Fruit fly (Drosophila melanogaster) whole organism, embryonic: ENCODE results near the gene Etl1.

Experiments used
- CG11398 ChIP-seq: fragments of 200-800 bp; sonication (Bioruptor generic); optimal IDR thresholded peaks from 2 replicates; lab custom pipeline; 2016; ENCODE audit warnings: missing biosample characterization, missing genetic modification characterization
- CG12236 ChIP-seq: fragments of 200-800 bp; sonication (Bioruptor generic); optimal IDR thresholded peaks from 2 replicates; lab custom pipeline; 2016; ENCODE audit warnings: missing biosample characterization, missing genetic modification characterization
- CG12299 ChIP-seq: fragments of 200-800 bp; sonication (Bioruptor generic); optimal IDR thresholded peaks from 2 replicates; lab custom pipeline; 2018; ENCODE audit warnings: missing biosample characterization, mild to moderate bottlenecking, missing genetic modification characterization
- CG13123 ChIP-seq: fragments of 200-800 bp; sonication (Bioruptor generic); optimal IDR thresholded peaks from 2 replicates; lab custom pipeline; 2016; ENCODE audit warnings: missing biosample characterization, missing genetic modification characterization
- CG13775 ChIP-seq: fragments of 200-800 bp; sonication (Bioruptor generic); optimal IDR thresholded peaks from 3 replicates; lab custom pipeline; 2017; ENCODE audit warnings: missing biosample characterization, mild to moderate bottlenecking, missing genetic modification characterization
- CG14965 ChIP-seq: fragments of 200-800 bp; sonication (Bioruptor generic); optimal IDR thresholded peaks from 2 replicates; lab custom pipeline; 2016; ENCODE audit warnings: missing biosample characterization, missing genetic modification characterization, borderline replicate concordance
- CG17186 ChIP-seq: fragments of 200-800 bp; sonication (Bioruptor generic); optimal IDR thresholded peaks from 3 replicates; lab custom pipeline; 2017; ENCODE audit warnings: missing biosample characterization, missing genetic modification reagents, missing genetic modification characterization
- CG17612 ChIP-seq: fragments of 200-800 bp; sonication (Bioruptor generic); IDR thresholded peaks from 2 replicates; pipeline ENCODE4 v1.3.6; 2022; ENCODE audit warnings: missing biosample characterization, missing genetic modification characterization
- CG18262 ChIP-seq: fragments of 200-800 bp; optimal IDR thresholded peaks from 3 replicates; lab custom pipeline; 2019; ENCODE audit warnings: missing biosample characterization, mild to moderate bottlenecking, missing genetic modification characterization, moderate library complexity
- CG2712 ChIP-seq: fragments of 200-800 bp; optimal IDR thresholded peaks from 3 replicates; lab custom pipeline; 2019; ENCODE audit warnings: missing biosample characterization, mild to moderate bottlenecking, missing genetic modification characterization, moderate library complexity
- CG2889 ChIP-seq: fragments of 200-800 bp; sonication (Bioruptor generic); IDR thresholded peaks from 3 replicates; pipeline ENCODE4 v1.3.6; 2022; ENCODE audit warnings: missing biosample characterization, missing genetic modification characterization
- CG3163 ChIP-seq: fragments of 200-800 bp; sonication (Bioruptor generic); optimal IDR thresholded peaks from 3 replicates; lab custom pipeline; 2016; ENCODE audit warnings: missing biosample characterization, missing genetic modification characterization
- CG33213 ChIP-seq: fragments of 200-800 bp; sonication (Bioruptor generic); optimal IDR thresholded peaks from 3 replicates; lab custom pipeline; 2016; ENCODE audit warnings: missing biosample characterization, missing genetic modification characterization
- CG4404 ChIP-seq: fragments of 200-800 bp; sonication (Bioruptor generic); IDR thresholded peaks from 2 replicates; pipeline ENCODE4 v1.3.6; 2022; ENCODE audit warnings: missing biosample characterization, missing genetic modification characterization
- CG5180 ChIP-seq: fragments of 200-800 bp; sonication (Bioruptor generic); optimal IDR thresholded peaks from 3 replicates; lab custom pipeline; 2017; ENCODE audit warnings: missing biosample characterization, missing genetic modification characterization, mild to moderate bottlenecking, moderate library complexity, missing genetic modification reagents
- CG6689 ChIP-seq: fragments of 200-800 bp; sonication (Bioruptor generic); IDR thresholded peaks from 2 replicates; pipeline ENCODE4 v1.3.6; 2022; ENCODE audit warnings: missing biosample characterization, missing genetic modification characterization
- CG7271 ChIP-seq: fragments of 200-800 bp; sonication (Bioruptor generic); optimal IDR thresholded peaks from 2 replicates; lab custom pipeline; 2018; ENCODE audit warnings: missing biosample characterization, mild to moderate bottlenecking, missing genetic modification characterization, moderate library complexity
- CG8478 ChIP-seq: fragments of >200 bp; optimal IDR thresholded peaks from 2 replicates; lab custom pipeline; 2018
- CG9817 ChIP-seq: fragments of 200-800 bp; sonication (Bioruptor generic); optimal IDR thresholded peaks from 2 replicates; lab custom pipeline; 2018; ENCODE audit warnings: missing biosample characterization, mild to moderate bottlenecking, missing genetic modification characterization, moderate library complexity
- CoRest ChIP-seq: fragments of 200-800 bp; sonication (Bioruptor generic); optimal IDR thresholded peaks from 3 replicates; lab custom pipeline; 2018; ENCODE audit warnings: missing biosample characterization, mild to moderate bottlenecking, missing genetic modification characterization, moderate library complexity
- Deaf1 ChIP-seq: fragments of 200-800 bp; optimal IDR thresholded peaks from 3 replicates; lab custom pipeline; 2019; ENCODE audit warnings: missing biosample characterization, mild to moderate bottlenecking, missing genetic modification characterization, moderate library complexity
- Dll ChIP-seq: fragments of 200-800 bp; sonication (Bioruptor generic); IDR thresholded peaks from 4 replicates; pipeline ENCODE4 v1.3.6; 2022; ENCODE audit warnings: missing biosample characterization, missing genetic modification characterization; ENCODE audit not compliant: partially characterized antibody
- E2f2 ChIP-seq: fragments of 200-800 bp; sonication (Bioruptor generic); IDR thresholded peaks from 2 replicates; pipeline ENCODE4 v1.3.6; 2022; ENCODE audit warnings: missing biosample characterization, missing genetic modification characterization
- Fer2 ChIP-seq: fragments of 200-800 bp; sonication (Bioruptor generic); optimal IDR thresholded peaks from 2 replicates; lab custom pipeline; 2018; ENCODE audit warnings: missing biosample characterization, mild to moderate bottlenecking, missing genetic modification characterization, moderate library complexity
- Gug ChIP-seq: fragments of 200-800 bp; sonication (Bioruptor generic); IDR thresholded peaks from 4 replicates; pipeline ENCODE4 v1.3.6; 2022; ENCODE audit warnings: missing biosample characterization, missing genetic modification characterization
- Lpt ChIP-seq: fragments of >200 bp; optimal IDR thresholded peaks from 2 replicates; lab custom pipeline; 2018; ENCODE audit warnings: missing biosample characterization, missing genetic modification characterization
- Pdp1 ChIP-seq, 2 experiments: fragments of 200-800 bp; sonication (Bioruptor generic); optimal IDR thresholded peaks; 3 replicates each; lab custom pipeline; 2016; ENCODE audit warnings: missing biosample characterization in 2 of 2, missing genetic modification characterization in 2 of 2, mild to moderate bottlenecking in 1 of 2, moderate library complexity in 1 of 2
- Stat92E ChIP-seq, 3 experiments: fragments of >200 bp in 2 of 3; fragments of 200-800 bp in 1 of 3; sonication (Bioruptor generic) in 1 of 3; optimal IDR thresholded peaks; 2 replicates each; lab custom pipeline; 2017 to 2019; ENCODE audit warnings: missing biosample characterization in 3 of 3, missing genetic modification characterization in 3 of 3, mild to moderate bottlenecking in 1 of 3, moderate library complexity in 1 of 3
- Taf1 ChIP-seq: fragments of 200-800 bp; sonication (Bioruptor generic); IDR thresholded peaks from 2 replicates; pipeline ENCODE4 v1.3.6; 2022; ENCODE audit warnings: missing biosample characterization, missing genetic modification characterization
- abd-A ChIP-seq: fragments of 200-800 bp; sonication (Bioruptor generic); optimal IDR thresholded peaks from 3 replicates; lab custom pipeline; 2019; ENCODE audit warnings: missing biosample characterization, mild to moderate bottlenecking, missing genetic modification characterization, moderate library complexity
- bcd ChIP-seq: fragments of 200-800 bp; sonication (Bioruptor generic); optimal IDR thresholded peaks from 2 replicates; lab custom pipeline; 2017; ENCODE audit warnings: missing biosample characterization, mild to moderate bottlenecking, missing genetic modification characterization
- br ChIP-seq: fragments of >200 bp; optimal IDR thresholded peaks from 2 replicates; lab custom pipeline; 2017
- chm ChIP-seq: fragments of 200-800 bp; sonication (Bioruptor generic); IDR thresholded peaks from 2 replicates; pipeline ENCODE4 v1.3.6; 2022; ENCODE audit warnings: missing biosample characterization, missing genetic modification characterization
- danr ChIP-seq: fragments of 200-800 bp; sonication (Bioruptor generic); IDR thresholded peaks from 2 replicates; pipeline ENCODE4 v1.3.6; 2022; ENCODE audit warnings: missing biosample characterization, missing genetic modification characterization
- disco-r ChIP-seq: fragments of 200-800 bp; sonication (Bioruptor generic); optimal IDR thresholded peaks from 2 replicates; lab custom pipeline; 2016; ENCODE audit warnings: missing biosample characterization, missing genetic modification characterization
- dmrt99B ChIP-seq: fragments of 200-800 bp; sonication (Bioruptor generic); optimal IDR thresholded peaks from 2 replicates; lab custom pipeline; 2018; ENCODE audit warnings: missing biosample characterization, mild to moderate bottlenecking, missing genetic modification characterization, moderate library complexity
- dpn ChIP-seq, 2 experiments: fragments of 200-800 bp; sonication (Bioruptor generic); optimal IDR thresholded peaks; 3 replicates each; lab custom pipeline; 2016; ENCODE audit warnings: missing biosample characterization in 2 of 2, missing genetic modification characterization in 2 of 2
- fd3F ChIP-seq: fragments of 200-800 bp; sonication (Bioruptor generic); optimal IDR thresholded peaks from 2 replicates; lab custom pipeline; 2018; ENCODE audit warnings: missing biosample characterization, mild to moderate bottlenecking, missing genetic modification characterization, moderate library complexity
- fd64A ChIP-seq: fragments of 200-800 bp; sonication (Bioruptor generic); optimal IDR thresholded peaks from 3 replicates; lab custom pipeline; 2018; ENCODE audit warnings: missing biosample characterization, mild to moderate bottlenecking, missing genetic modification characterization
- insv ChIP-seq, 2 experiments: fragments of 200-800 bp; sonication (Bioruptor generic); optimal IDR thresholded peaks; 3 replicates each; lab custom pipeline; 2016 to 2018; ENCODE audit warnings: missing biosample characterization in 2 of 2, missing genetic modification characterization in 2 of 2
- knrl ChIP-seq: fragments of 200-800 bp; sonication (Bioruptor generic); IDR thresholded peaks from 3 replicates; pipeline ENCODE4 v1.3.6; 2022; ENCODE audit warnings: missing biosample characterization, missing genetic modification characterization; ENCODE audit not compliant: partially characterized antibody
- oc ChIP-seq: fragments of 200-800 bp; sonication (Bioruptor generic); optimal IDR thresholded peaks from 2 replicates; lab custom pipeline; 2018; ENCODE audit warnings: missing biosample characterization, mild to moderate bottlenecking, missing genetic modification characterization, moderate library complexity
- row ChIP-seq: fragments of 200-800 bp; sonication (Bioruptor generic); IDR thresholded peaks from 3 replicates; pipeline ENCODE4 v1.3.6; 2022; ENCODE audit warnings: missing biosample characterization, missing genetic modification characterization
- run ChIP-seq: fragments of 200-800 bp; sonication (Bioruptor generic); optimal IDR thresholded peaks from 3 replicates; lab custom pipeline; 2018; ENCODE audit warnings: missing biosample characterization, mild to moderate bottlenecking, missing genetic modification characterization
- sd ChIP-seq: fragments of 200-800 bp; sonication (Bioruptor generic); optimal IDR thresholded peaks from 3 replicates; lab custom pipeline; 2018; ENCODE audit warnings: missing biosample characterization, mild to moderate bottlenecking, missing genetic modification characterization, moderate library complexity
- sim ChIP-seq: fragments of 200-800 bp; sonication (Bioruptor generic); IDR thresholded peaks from 2 replicates; pipeline ENCODE4 v1.3.6; 2022; ENCODE audit warnings: missing biosample characterization, missing genetic modification characterization
- slou ChIP-seq: fragments of 200-800 bp; sonication (Bioruptor generic); optimal IDR thresholded peaks from 3 replicates; lab custom pipeline; 2016; ENCODE audit warnings: missing biosample characterization, missing genetic modification characterization
- ssp ChIP-seq: fragments of 200-800 bp; sonication (Bioruptor generic); IDR thresholded peaks from 2 replicates; pipeline ENCODE4 v1.3.6; 2022; ENCODE audit warnings: missing biosample characterization, missing genetic modification characterization
- usp ChIP-seq: fragments of >200 bp; optimal IDR thresholded peaks from 2 replicates; lab custom pipeline; 2017; ENCODE audit warnings: missing biosample characterization, missing genetic modification characterization
- wdn ChIP-seq: fragments of 200-800 bp; sonication (Bioruptor generic); IDR thresholded peaks from 2 replicates; pipeline ENCODE4 v1.3.6; 2022; ENCODE audit warnings: missing biosample characterization, missing genetic modification characterization
- z ChIP-seq: fragments of 200-800 bp; sonication (Bioruptor generic); IDR thresholded peaks from 3 replicates; pipeline ENCODE4 v1.3.6; 2022; ENCODE audit warnings: missing biosample characterization, missing genetic modification characterization

The Etl1 gene

dm6 chr2L:9912570-9913260 is at the start of gene Etl1, which contains the start of gene Srp54 (continued):
- no peak for TF ChIP-seq fd64A
- no peak for TF ChIP-seq CG13123 (GFP tag; lab: Kevin White, UChicago)
- TF ChIP-seq dmrt99B (tag; lab: Kevin White, UChicago) = no peak
- peak; percentile 39; the same call in 2 of the 4 replicates for TF ChIP-seq Gug
- no peak for TF ChIP-seq CG7271 (tag; lab: Kevin White, UChicago)
- TF ChIP-seq Deaf1 = no peak
- TF ChIP-seq CG17612 = no peak
- no peak for TF ChIP-seq CG9817
- no peak; the same call in 3 of the 4 replicates for TF ChIP-seq Dll
- no peak for TF ChIP-seq CG6689 (GFP tag; lab: Robert Waterston, UW)
- TF ChIP-seq danr (GFP tag; lab: Robert Waterston, UW) = no peak
- peak; percentile 84 for TF ChIP-seq E2f2 (GFP tag; lab: Robert Waterston, UW)
- TF ChIP-seq CG12299 (tag; lab: Kevin White, UChicago) = no peak
- no peak for TF ChIP-seq z (GFP tag; lab: Robert Waterston, UW)
- no peak for TF ChIP-seq Taf1 (GFP tag; lab: Robert Waterston, UW)
- TF ChIP-seq CoRest (tag; lab: Kevin White, UChicago) = peak; percentile 44
- TF ChIP-seq CG5180 (GFP tag; lab: Kevin White, UChicago) = no peak
- no peak for TF ChIP-seq Stat92E (GFP tag; optimal IDR thresholded peaks at IDR 0.05; lab: Kevin White, UChicago)
- TF ChIP-seq chm (GFP tag; lab: Robert Waterston, UW) = no peak
- no peak for TF ChIP-seq insv (GFP tag; optimal IDR thresholded peaks at IDR 0.05; lab: Kevin White, UChicago)
- no peak for TF ChIP-seq CG13775 (GFP tag; lab: Kevin White, UChicago)
- TF ChIP-seq Fer2 (tag; lab: Kevin White, UChicago) = no peak
- no peak for TF ChIP-seq CG12236
- no peak for TF ChIP-seq disco-r (GFP tag; lab: Kevin White, UChicago)
- no peak for TF ChIP-seq CG8478
- no peak for TF ChIP-seq Lpt (GFP tag; lab: Kevin White, UChicago)
- TF ChIP-seq CG2712 (tag; lab: Kevin White, UChicago) = peak; percentile 25
- no peak for TF ChIP-seq dpn (GFP tag; optimal IDR thresholded peaks at IDR 0.05; lab: Kevin White, UChicago)
- no peak for TF ChIP-seq usp (GFP tag; lab: Kevin White, UChicago)
- peak; percentile 20 for TF ChIP-seq sd (tag; lab: Kevin White, UChicago)
- no peak for TF ChIP-seq oc
- TF ChIP-seq abd-A = no peak
- TF ChIP-seq run (tag; lab: Kevin White, UChicago) = no peak
- no peak for TF ChIP-seq sim
- TF ChIP-seq CG17186 (GFP tag; lab: Kevin White, UChicago) = peak; percentile 68
- TF ChIP-seq row (GFP tag; lab: Robert Waterston, UW) = 0 out of 3 replicates have a peak, but pooled peaks have one; percentile 21
- no peak for TF ChIP-seq bcd
- no peak for TF ChIP-seq CG3163 (GFP tag; lab: Kevin White, UChicago)
- no peak for TF ChIP-seq fd3F (GFP tag; lab: Kevin White, UChicago)
- TF ChIP-seq CG2889 = no peak
- TF ChIP-seq knrl (GFP tag; lab: Robert Waterston, UW) = no peak; the same call in 2 of the 3 replicates
- TF ChIP-seq ssp = no peak
- no peak for TF ChIP-seq br (lab: Kevin White, UChicago)
- TF ChIP-seq CG14965 (GFP tag; lab: Kevin White, UChicago) = no peak
- TF ChIP-seq Pdp1 (GFP tag; optimal IDR thresholded peaks at IDR 0.05; lab: Kevin White, UChicago) = peak in 1 of 2 experiments; percentile 37
- TF ChIP-seq slou = no peak
- TF ChIP-seq CG18262 (tag; lab: Kevin White, UChicago) = no peak
- TF ChIP-seq CG4404 = no peak
- TF ChIP-seq CG33213 (GFP tag; lab: Kevin White, UChicago) = no peak
- no peak for TF ChIP-seq wdn
- no peak for TF ChIP-seq CG11398 (GFP tag; lab: Kevin White, UChicago)
